Fruit fly (Drosophila melanogaster) whole organism, prepupa: ENCODE results near the gene Drak.

Experiments
- Blimp-1 ChIP-seq: fragments of 200-800 bp; sonication (Bioruptor generic); optimal IDR thresholded peaks from 3 replicates; lab custom pipeline; 2017; ENCODE audit warnings: missing biosample characterization, missing genetic modification characterization, mild to moderate bottlenecking, moderate library complexity, missing genetic modification reagents
- CG10631 ChIP-seq: fragments of 200-800 bp; sonication (Bioruptor generic); optimal IDR thresholded peaks from 2 replicates; lab custom pipeline; 2016; ENCODE audit warnings: missing biosample characterization, missing genetic modification characterization
- CG10669 ChIP-seq: fragments of 200-800 bp; sonication (Bioruptor generic); optimal IDR thresholded peaks from 3 replicates; lab custom pipeline; 2018; ENCODE audit warnings: missing biosample characterization, mild to moderate bottlenecking, missing genetic modification characterization, moderate library complexity
- CG11294 ChIP-seq: fragments of 200-800 bp; sonication (Bioruptor generic); IDR thresholded peaks from 2 replicates; pipeline ENCODE4 v1.3.6; 2022; ENCODE audit warnings: missing biosample characterization, missing genetic modification characterization
- CG11762 ChIP-seq: fragments of 200-800 bp; sonication (Bioruptor generic); optimal IDR thresholded peaks from 3 replicates; lab custom pipeline; 2016; ENCODE audit warnings: missing biosample characterization, missing genetic modification characterization; ENCODE audit not compliant: insufficient read depth
- CG11902 ChIP-seq: fragments of 200-800 bp; sonication (Bioruptor generic); optimal IDR thresholded peaks from 3 replicates; lab custom pipeline; 2016; ENCODE audit warnings: missing biosample characterization, missing genetic modification characterization
- CG1621 ChIP-seq: fragments of 200-800 bp; sonication (Bioruptor generic); optimal IDR thresholded peaks from 3 replicates; lab custom pipeline; 2018; ENCODE audit warnings: missing biosample characterization, mild to moderate bottlenecking, missing genetic modification characterization
- CG16779 ChIP-seq: fragments of 200-800 bp; sonication (Bioruptor generic); optimal IDR thresholded peaks from 3 replicates; lab custom pipeline; 2017; ENCODE audit warnings: missing biosample characterization, mild to moderate bottlenecking, missing genetic modification characterization
- CG3032 ChIP-seq: fragments of 200-800 bp; optimal IDR thresholded peaks from 2 replicates; lab custom pipeline; 2019; ENCODE audit warnings: missing biosample characterization, mild to moderate bottlenecking, missing genetic modification characterization, moderate library complexity
- CG31627 ChIP-seq: fragments of 200-800 bp; sonication (Bioruptor generic); optimal IDR thresholded peaks from 3 replicates; lab custom pipeline; 2016; ENCODE audit warnings: missing biosample characterization, missing genetic modification characterization
- CG32006 ChIP-seq: fragments of 200-800 bp; sonication (Bioruptor generic); optimal IDR thresholded peaks from 3 replicates; lab custom pipeline; 2017; ENCODE audit warnings: missing biosample characterization, mild to moderate bottlenecking, missing genetic modification characterization
- CG34406 ChIP-seq: fragments of 200-800 bp; sonication (Bioruptor generic); optimal IDR thresholded peaks from 3 replicates; lab custom pipeline; 2016; ENCODE audit warnings: missing biosample characterization, missing genetic modification characterization
- CG3919 ChIP-seq: fragments of 200-800 bp; sonication (Bioruptor generic); optimal IDR thresholded peaks from 3 replicates; lab custom pipeline; 2016; ENCODE audit warnings: missing biosample characterization, missing genetic modification characterization
- CG4318 ChIP-seq: fragments of 200-800 bp; sonication (Bioruptor generic); optimal IDR thresholded peaks from 3 replicates; lab custom pipeline; 2017; ENCODE audit warnings: missing biosample characterization, mild to moderate bottlenecking, missing genetic modification characterization
- CG6163 ChIP-seq: fragments of 200-800 bp; sonication (Bioruptor generic); IDR thresholded peaks from 3 replicates; pipeline ENCODE4 v1.3.6; 2022; ENCODE audit warnings: missing biosample characterization, missing genetic modification characterization
- CG6276 ChIP-seq: fragments of 200-800 bp; sonication (Bioruptor generic); optimal IDR thresholded peaks from 2 replicates; lab custom pipeline; 2017; ENCODE audit warnings: missing biosample characterization, mild to moderate bottlenecking, missing genetic modification characterization
- CG6792 ChIP-seq: fragments of 200-800 bp; sonication (Bioruptor generic); optimal IDR thresholded peaks from 3 replicates; lab custom pipeline; 2016; ENCODE audit warnings: missing biosample characterization, missing genetic modification characterization
- CG6808 ChIP-seq: fragments of 200-800 bp; sonication (Bioruptor generic); optimal IDR thresholded peaks from 3 replicates; lab custom pipeline; 2017; ENCODE audit warnings: missing biosample characterization, missing genetic modification characterization, mild to moderate bottlenecking, moderate library complexity, missing genetic modification reagents
- CG6854 ChIP-seq: fragments of 200-800 bp; sonication (Bioruptor generic); optimal IDR thresholded peaks from 2 replicates; lab custom pipeline; 2017; ENCODE audit warnings: missing biosample characterization, mild to moderate bottlenecking, missing genetic modification characterization
- CG7368 ChIP-seq: fragments of 200-800 bp; sonication (Bioruptor generic); optimal IDR thresholded peaks from 3 replicates; lab custom pipeline; 2016; ENCODE audit warnings: missing biosample characterization, missing genetic modification characterization
- CG8119 ChIP-seq: fragments of 200-800 bp; sonication (Bioruptor generic); IDR thresholded peaks from 3 replicates; pipeline ENCODE4 v1.3.6; 2022; ENCODE audit warnings: missing biosample characterization, missing genetic modification characterization
- CG8319 ChIP-seq: fragments of 200-800 bp; sonication (Bioruptor generic); optimal IDR thresholded peaks from 3 replicates; lab custom pipeline; 2016; ENCODE audit warnings: missing biosample characterization, missing genetic modification characterization
- CG9139 ChIP-seq: fragments of 200-800 bp; sonication (Bioruptor generic); optimal IDR thresholded peaks from 3 replicates; lab custom pipeline; 2017; ENCODE audit warnings: missing biosample characterization, mild to moderate bottlenecking, missing genetic modification characterization
- Eip75B ChIP-seq: fragments of 200-800 bp; sonication (Bioruptor generic); optimal IDR thresholded peaks from 3 replicates; lab custom pipeline; 2016; ENCODE audit warnings: missing biosample characterization, missing genetic modification characterization
- Eip78C ChIP-seq: fragments of 200-800 bp; sonication (Bioruptor generic); peaks from one replicate; lab custom pipeline; 2016; ENCODE audit warnings: missing biosample characterization, missing genetic modification characterization
- Eip93F ChIP-seq: fragments of 200-800 bp; sonication (Bioruptor generic); optimal IDR thresholded peaks from 2 replicates; lab custom pipeline; 2016; ENCODE audit warnings: missing biosample characterization, mild to moderate bottlenecking, missing genetic modification characterization
- Ets21C ChIP-seq: fragments of 200-800 bp; sonication (Bioruptor generic); optimal IDR thresholded peaks from 3 replicates; lab custom pipeline; 2016; ENCODE audit warnings: missing biosample characterization, missing genetic modification characterization
- Ets96B ChIP-seq: fragments of 200-800 bp; optimal IDR thresholded peaks from 2 replicates; lab custom pipeline; 2019; ENCODE audit warnings: missing biosample characterization, mild to moderate bottlenecking, missing genetic modification characterization, moderate library complexity
- Gug ChIP-seq: fragments of 200-800 bp; sonication (Bioruptor generic); IDR thresholded peaks from 2 replicates; pipeline ENCODE4 v1.3.6; 2022; ENCODE audit warnings: missing biosample characterization, missing genetic modification characterization
- Hr38 ChIP-seq: sonication (Bioruptor generic); optimal IDR thresholded peaks from 2 replicates; lab custom pipeline; 2016; ENCODE audit warnings: missing biosample characterization, missing genetic modification characterization
- Hr4 ChIP-seq: fragments of 200-800 bp; sonication (Bioruptor generic); optimal IDR thresholded peaks from 3 replicates; lab custom pipeline; 2016; ENCODE audit warnings: missing biosample characterization, missing genetic modification characterization
- Lpt ChIP-seq: fragments of 200-800 bp; sonication (Bioruptor generic); optimal IDR thresholded peaks from 3 replicates; lab custom pipeline; 2016; ENCODE audit warnings: missing biosample characterization, missing genetic modification characterization
- Met ChIP-seq: fragments of 200-800 bp; sonication (Bioruptor generic); optimal IDR thresholded peaks from 3 replicates; lab custom pipeline; 2016; ENCODE audit warnings: missing biosample characterization, missing genetic modification characterization
- OdsH ChIP-seq: fragments of 200-800 bp; sonication (Bioruptor generic); optimal IDR thresholded peaks from 3 replicates; lab custom pipeline; 2016; ENCODE audit warnings: missing biosample characterization, missing genetic modification characterization
- Smox ChIP-seq: fragments of 200-800 bp; sonication (Bioruptor generic); optimal IDR thresholded peaks from 3 replicates; lab custom pipeline; 2016; ENCODE audit warnings: missing biosample characterization, missing genetic modification characterization
- Sox14 ChIP-seq: fragments of 200-800 bp; sonication (Bioruptor generic); optimal IDR thresholded peaks from 3 replicates; lab custom pipeline; 2016; ENCODE audit warnings: missing biosample characterization, missing genetic modification characterization
- Sox15 ChIP-seq: fragments of 200-800 bp; sonication (Bioruptor generic); optimal IDR thresholded peaks from 3 replicates; lab custom pipeline; 2016; ENCODE audit warnings: missing biosample characterization, missing genetic modification characterization
- cyc ChIP-seq: fragments of 200-800 bp; sonication (Bioruptor generic); optimal IDR thresholded peaks from 3 replicates; lab custom pipeline; 2016; ENCODE audit warnings: missing biosample characterization, missing genetic modification characterization
- dsx ChIP-seq: fragments of 200-800 bp; optimal IDR thresholded peaks from 3 replicates; lab custom pipeline; 2019; ENCODE audit warnings: missing biosample characterization, mild to moderate bottlenecking, missing genetic modification characterization, moderate library complexity; ENCODE audit not compliant: poor library complexity, severe bottlenecking
- eg ChIP-seq: fragments of 200-800 bp; sonication (Bioruptor generic); IDR thresholded peaks from 3 replicates; pipeline ENCODE4 v1.3.6; 2022; ENCODE audit warnings: missing biosample characterization, missing genetic modification characterization
- esn ChIP-seq: fragments of 200-800 bp; sonication (Bioruptor generic); optimal IDR thresholded peaks from 2 replicates; lab custom pipeline; 2016; ENCODE audit warnings: missing biosample characterization, mild to moderate bottlenecking, missing genetic modification characterization, moderate library complexity
- fd59A ChIP-seq: fragments of 200-800 bp; sonication (Bioruptor generic); optimal IDR thresholded peaks from 2 replicates; lab custom pipeline; 2017; ENCODE audit warnings: missing biosample characterization, mild to moderate bottlenecking, missing genetic modification characterization, missing genetic modification reagents
- fd85E ChIP-seq: fragments of 200-800 bp; sonication (Bioruptor generic); optimal IDR thresholded peaks from 3 replicates; lab custom pipeline; 2016; ENCODE audit warnings: missing biosample characterization, missing genetic modification characterization
- fkh ChIP-seq: fragments of 200-800 bp; sonication (Bioruptor generic); optimal IDR thresholded peaks from 3 replicates; lab custom pipeline; 2017; ENCODE audit warnings: missing biosample characterization, mild to moderate bottlenecking, missing genetic modification characterization, moderate library complexity
- net ChIP-seq: fragments of 200-800 bp; sonication (Bioruptor generic); optimal IDR thresholded peaks from 3 replicates; lab custom pipeline; 2016; ENCODE audit warnings: missing biosample characterization, missing genetic modification characterization
- pdm3 ChIP-seq: fragments of 200-800 bp; sonication (Bioruptor generic); optimal IDR thresholded peaks from 3 replicates; lab custom pipeline; 2016; ENCODE audit warnings: missing biosample characterization, missing genetic modification characterization
- salr ChIP-seq, 2 experiments: fragments of 200-800 bp; sonication (Bioruptor generic); optimal IDR thresholded peaks; 3 replicates each; lab custom pipeline; 2016 to 2018; ENCODE audit warnings: missing biosample characterization in 2 of 2, missing genetic modification characterization in 2 of 2, mild to moderate bottlenecking in 1 of 2
- spab ChIP-seq: fragments of 200-800 bp; sonication (Bioruptor generic); optimal IDR thresholded peaks from 2 replicates; lab custom pipeline; 2017; ENCODE audit warnings: missing biosample characterization, mild to moderate bottlenecking, missing genetic modification characterization, missing genetic modification reagents
- ss ChIP-seq, 2 experiments: fragments of 200-800 bp; sonication (Bioruptor generic); optimal IDR thresholded peaks; 2 replicates in 1 of 2; 3 replicates in 1 of 2; lab custom pipeline; 2017 to 2018; ENCODE audit warnings: mild to moderate bottlenecking in 2 of 2, missing biosample characterization in 2 of 2, missing genetic modification characterization in 2 of 2, moderate library complexity in 1 of 2
- svp ChIP-seq: fragments of 200-800 bp; sonication (Bioruptor generic); peaks from one replicate; lab custom pipeline; 2016; ENCODE audit warnings: missing biosample characterization, missing genetic modification characterization
- topi ChIP-seq: fragments of 200-800 bp; sonication (Bioruptor generic); optimal IDR thresholded peaks from 3 replicates; lab custom pipeline; 2016; ENCODE audit warnings: missing biosample characterization, missing genetic modification characterization
- vri ChIP-seq: fragments of 200-800 bp; sonication (Bioruptor generic); optimal IDR thresholded peaks from 3 replicates; lab custom pipeline; 2016; ENCODE audit warnings: missing biosample characterization, mild to moderate bottlenecking, missing genetic modification characterization

Gene Drak

DNA sequence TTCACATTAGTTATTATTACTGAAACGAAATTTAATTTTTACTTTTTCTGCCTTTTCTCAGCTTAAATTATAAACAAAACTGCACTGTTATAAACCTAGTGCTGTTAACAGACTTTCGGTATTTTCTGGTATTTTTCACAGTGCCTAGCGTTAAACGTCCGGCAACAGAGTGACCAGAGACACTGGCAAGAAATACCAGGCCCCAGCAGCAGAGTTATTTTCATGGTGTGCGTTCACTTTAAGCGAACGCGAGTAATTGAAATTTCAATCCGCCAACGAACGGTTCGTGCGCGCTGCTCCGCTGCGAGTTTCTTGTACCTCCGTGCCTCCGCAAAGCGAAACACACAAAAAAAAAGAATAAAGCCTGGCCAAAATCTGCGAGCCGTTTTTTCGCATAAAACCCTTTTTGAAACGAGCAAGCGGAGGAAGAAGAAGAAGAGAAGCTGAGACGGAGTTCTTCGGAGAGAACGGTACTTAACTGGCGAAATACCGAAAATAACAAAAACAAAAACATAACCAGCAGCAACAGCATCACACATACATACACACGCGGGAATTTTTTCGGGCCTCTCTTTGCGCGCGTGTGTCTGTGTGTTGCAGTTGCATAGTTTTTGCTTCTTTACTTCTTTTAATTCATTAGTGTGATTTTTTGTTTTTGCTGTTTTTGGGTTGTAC, at the start of gene Drak:
Gene Drak (plus strand): TSS at position 220 of the 675 bp plus-strand sequence.
- no peak for TF ChIP-seq CG8119 (GFP tag; lab: Robert Waterston, UW)
- no peak for TF ChIP-seq CG11294
- TF ChIP-seq Hr38 (GFP tag; lab: Kevin White, UChicago): no peak
- TF ChIP-seq net (GFP tag; lab: Kevin White, UChicago): no peak
- TF ChIP-seq fkh (GFP tag; lab: Kevin White, UChicago): no peak
- no peak for TF ChIP-seq Lpt (GFP tag; lab: Kevin White, UChicago)
- no peak for TF ChIP-seq spab (GFP tag; lab: Kevin White, UChicago)
- no peak for TF ChIP-seq CG16779 (tag; lab: Kevin White, UChicago)
- no peak for TF ChIP-seq CG3032 (tag; lab: Kevin White, UChicago)
- TF ChIP-seq cyc (GFP tag; lab: Kevin White, UChicago): no peak
- no peak for TF ChIP-seq CG7368 (GFP tag; lab: Kevin White, UChicago)
- peak; percentile 22 to 67 for TF ChIP-seq ss (GFP tag; optimal IDR thresholded peaks at IDR 0.05; lab: Kevin White, UChicago)
- no peak for TF ChIP-seq svp
- no peak for TF ChIP-seq CG6792 (GFP tag; lab: Kevin White, UChicago)
- TF ChIP-seq Ets21C (GFP tag; lab: Kevin White, UChicago): no peak
- no peak for TF ChIP-seq CG3919
- peak; percentile 5 for TF ChIP-seq Eip78C (GFP tag; lab: Kevin White, UChicago)
- no peak for TF ChIP-seq Hr4 (GFP tag; lab: Kevin White, UChicago)
- TF ChIP-seq fd59A (GFP tag; lab: Kevin White, UChicago): no peak
- no peak for TF ChIP-seq Ets96B (tag; lab: Kevin White, UChicago)
- no peak for TF ChIP-seq CG10631
- no peak for TF ChIP-seq Gug
- TF ChIP-seq CG8319 (GFP tag; lab: Kevin White, UChicago): no peak
- TF ChIP-seq CG34406 (GFP tag; lab: Kevin White, UChicago): no peak
- TF ChIP-seq CG11762 (GFP tag; lab: Kevin White, UChicago): no peak
- TF ChIP-seq dsx: no peak
- no peak for TF ChIP-seq CG9139 (GFP tag; lab: Kevin White, UChicago)
- no peak for TF ChIP-seq salr (GFP tag; optimal IDR thresholded peaks at IDR 0.05; lab: Kevin White, UChicago)
- no peak for TF ChIP-seq OdsH (GFP tag; lab: Kevin White, UChicago)
- TF ChIP-seq CG6163: no peak
- TF ChIP-seq CG10669 (GFP tag; lab: Kevin White, UChicago): no peak
- no peak for TF ChIP-seq CG32006 (GFP tag; lab: Kevin White, UChicago)
- TF ChIP-seq CG4318 (GFP tag; lab: Kevin White, UChicago): no peak
- no peak for TF ChIP-seq Sox14
- TF ChIP-seq esn (GFP tag; lab: Kevin White, UChicago): no peak
- TF ChIP-seq CG6276 (GFP tag; lab: Kevin White, UChicago): peak; percentile 12
- TF ChIP-seq Smox (GFP tag; lab: Kevin White, UChicago): no peak
- no peak for TF ChIP-seq Eip93F (GFP tag; lab: Kevin White, UChicago)
- no peak for TF ChIP-seq Met
- no peak for TF ChIP-seq fd85E (GFP tag; lab: Kevin White, UChicago)
- TF ChIP-seq CG1621 (tag; lab: Kevin White, UChicago): peak; percentile 20
- no peak for TF ChIP-seq Sox15 (GFP tag; lab: Kevin White, UChicago)
- TF ChIP-seq CG11902: no peak
- peak; percentile 37 for TF ChIP-seq CG6854 (GFP tag; lab: Kevin White, UChicago)
- TF ChIP-seq CG6808 (GFP tag; lab: Kevin White, UChicago): peak; percentile 8
- TF ChIP-seq Blimp-1 (GFP tag; lab: Kevin White, UChicago): no peak
- no peak for TF ChIP-seq eg
- no peak for TF ChIP-seq CG31627 (GFP tag; lab: Kevin White, UChicago)
- TF ChIP-seq vri (GFP tag; lab: Kevin White, UChicago): peak; percentile 25
- no peak for TF ChIP-seq pdm3 (GFP tag; lab: Kevin White, UChicago)
- no peak for TF ChIP-seq topi (GFP tag; lab: Kevin White, UChicago)
- no peak for TF ChIP-seq Eip75B (GFP tag; lab: Kevin White, UChicago)
